Fruit fly (Drosophila melanogaster) ovary, adult (tissue): ENCODE data around the gene ftz-f1.

Experiments
- CG17801 ChIP-seq: fragments of 200-800 bp; optimal IDR thresholded peaks from 2 replicates; lab custom pipeline; 2019; ENCODE audit warnings: missing biosample characterization, mild to moderate bottlenecking, missing genetic modification characterization, moderate library complexity; ENCODE audit not compliant: partially characterized antibody

ftz-f1 gene

dm6 chr3L:18824851-18825250 is 23.7 kb upstream of the ftz-f1 start:
- TF ChIP-seq CG17801: no peak

- no peak for TF ChIP-seq CG17801
These were observed 22.9 kb upstream of the ftz-f1 start for dm6 chr3L:18823870-18824561.

- TF ChIP-seq CG17801: no peak
These were observed 22.1 kb upstream of the ftz-f1 start for dm6 chr3L:18823221-18823514.

- TF ChIP-seq CG17801: peak; percentile 100
These were observed 21.5 kb upstream of the ftz-f1 start, which contains the start of gene Cat for dm6 chr3L:18822450-18823220. TSS of gene Cat (plus strand) at chr3L:18822604.

- TF ChIP-seq CG17801: no peak
These were observed 20.9 kb upstream of the ftz-f1 start for dm6 chr3L:18822049-18822448.

- TF ChIP-seq CG17801: peak; percentile 14
These were observed 19.7 kb upstream of the ftz-f1 start, which contains the start of the genes CG14073 and HipHop for dm6 chr3L:18820638-18821382. TSS of gene CG14073 (minus strand) at chr3L:18820675. TSS of gene HipHop (plus strand) at chr3L:18821171.

dm6 chr3L:18819887-18820637 is 19.0 kb upstream of the ftz-f1 start:
- no peak for TF ChIP-seq CG17801

- no peak for TF ChIP-seq CG17801
These were observed 18.3 kb upstream of the ftz-f1 start for dm6 chr3L:18819262-18819886.

- no peak for TF ChIP-seq CG17801
These were observed 16.3 kb upstream of the ftz-f1 start for dm6 chr3L:18817264-18817894.

- TF ChIP-seq CG17801: no peak
These were observed 15.6 kb upstream of the ftz-f1 start for dm6 chr3L:18816719-18817118.

- TF ChIP-seq CG17801: no peak
These were observed 15.1 kb upstream of the ftz-f1 start for dm6 chr3L:18816176-18816575.

dm6 chr3L:18813963-18814647 is 13.0 kb upstream of the ftz-f1 start:
- peak; percentile 43 for TF ChIP-seq CG17801

dm6 chr3L:18812141-18812736 is 11.1 kb upstream of the ftz-f1 start:
- no peak for TF ChIP-seq CG17801

dm6 chr3L:18810469-18810868 is 9.4 kb upstream of the ftz-f1 start:
- peak; percentile 32 for TF ChIP-seq CG17801

- TF ChIP-seq CG17801: no peak
These were observed 8.0 kb upstream of the ftz-f1 start for dm6 chr3L:18809067-18809466.
